Fruit fly (Drosophila melanogaster): ENCODE results near the gene Lcp65Ag1.

DNA sequence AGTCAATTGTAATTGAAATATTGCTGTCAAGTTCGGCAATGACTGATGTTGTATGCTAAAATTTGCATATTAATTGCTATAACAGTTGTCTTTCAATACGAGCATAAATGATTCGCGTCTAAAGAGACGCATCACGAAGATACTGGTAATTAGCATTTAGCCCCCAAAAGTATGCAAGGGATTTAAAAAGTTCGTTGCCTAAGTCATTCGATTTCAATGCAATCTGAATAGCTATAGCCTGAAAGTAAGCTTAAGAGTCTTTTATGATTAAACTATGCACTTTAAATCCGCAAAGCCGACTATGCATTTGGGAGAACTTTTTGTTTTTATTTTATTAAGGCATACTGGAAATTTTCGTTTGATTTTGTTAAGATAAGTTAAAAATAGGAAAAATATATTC is 5.5 kb downstream of the Lcp65Ag1 start:
- no peak for TF ChIP-seq psq (optimal IDR thresholded peaks at IDR 0.05)
- no peak for TF ChIP-seq insv (optimal IDR thresholded peaks at IDR 0.05)
- TF ChIP-seq h (optimal IDR thresholded peaks at IDR 0.05), result no peak
